Worm (Caenorhabditis elegans): ENCODE data around the gene Y66H1A.8.

Y66H1A.8 gene

DNA sequence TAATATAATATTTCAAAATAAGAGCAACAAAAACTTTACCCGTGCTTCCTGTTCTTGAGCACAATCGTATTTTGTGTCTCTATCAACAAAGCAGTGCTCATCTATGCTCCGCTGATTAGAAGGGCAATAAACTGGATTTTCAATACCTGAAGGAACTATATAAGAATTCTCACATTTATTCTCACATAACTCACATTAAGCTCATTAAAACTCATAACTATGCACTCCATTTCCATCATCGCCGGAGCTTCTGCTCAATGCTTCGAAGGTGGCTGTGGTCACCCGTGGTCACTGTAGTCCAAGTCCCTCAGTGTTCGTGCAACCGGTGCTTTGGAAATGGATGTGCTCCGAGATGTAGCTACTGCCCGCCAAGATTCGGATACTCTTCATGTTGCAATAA lies at the start of gene Y66H1A.8, which contains the start of gene M04G7.5:
Gene Y66H1A.8, minus strand, starts transcription at position 101 of the 400 bp plus-strand sequence.
Gene M04G7.5, plus strand, starts transcription at position 258 of the 400 bp plus-strand sequence.
- TF ChIP-seq spr-1 (tag; optimal IDR thresholded peaks at IDR 0.05), result no peak
- TF ChIP-seq lin-15B (tag; optimal IDR thresholded peaks at IDR 0.05), result no peak
- no peak for TF ChIP-seq Y48G9A.11 (GFP tag; IDR thresholded peaks at IDR 0.05)
- no peak for TF ChIP-seq nhr-41 (GFP tag; IDR thresholded peaks at IDR 0.05)
- no peak for TF ChIP-seq daf-19 (GFP tag; conservative IDR thresholded peaks at IDR 0.05)
- no peak for TF ChIP-seq nhr-25 (tag; optimal IDR thresholded peaks at IDR 0.05; ENCODE audit: borderline replicate concordance, insufficient read depth)
- TF ChIP-seq pha-4 (GFP tag; IDR thresholded peaks at IDR 0.05), result no peak
- TF ChIP-seq pha-4 (tag; optimal IDR thresholded peaks at IDR 0.05), result no peak
- TF ChIP-seq R02D3.7 (tag; optimal IDR thresholded peaks at IDR 0.05), result no peak
- no peak for TF ChIP-seq daf-12 (tag; optimal IDR thresholded peaks at IDR 0.05)
- TF ChIP-seq nhr-28 (tag; optimal IDR thresholded peaks at IDR 0.05), result no peak
- no peak for TF ChIP-seq Y75B8A.6 (GFP tag; IDR thresholded peaks at IDR 0.05)

DNA sequence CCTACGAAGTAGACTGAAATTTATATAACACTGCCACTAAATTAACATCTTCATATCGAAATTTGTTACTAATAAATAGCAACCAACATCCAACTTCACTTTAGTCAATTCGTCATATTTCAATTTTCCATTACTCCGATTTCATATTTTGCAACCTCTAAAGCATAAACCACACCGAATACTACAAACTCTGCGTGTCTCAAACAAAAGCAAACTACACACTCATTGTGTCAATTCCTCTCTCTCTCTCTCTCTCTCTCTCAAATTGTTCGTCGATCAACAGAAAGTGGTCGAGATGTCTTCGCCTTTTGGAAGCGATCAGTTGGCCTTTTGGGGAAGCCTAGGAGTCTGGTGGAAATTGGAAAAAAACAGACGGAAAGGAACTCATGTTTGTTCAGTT lies 49.8 kb upstream of the Y66H1A.8 start:
- TF ChIP-seq unc-62 (GFP tag; optimal IDR thresholded peaks at IDR 0.05 in 1 of 2) (peak in 1 of 2 experiments; percentile 3), unc-62 (tag; optimal IDR thresholded peaks at IDR 0.05) (no peak), dve-1 (tag; optimal IDR thresholded peaks at IDR 0.05; ENCODE audit: insufficient read depth) (no peak), snpc-4 (tag; optimal IDR thresholded peaks at IDR 0.05) (no peak), nhr-28 (tag; optimal IDR thresholded peaks at IDR 0.05) (peak; percentile 92), lin-29 (GFP tag; IDR thresholded peaks at IDR 0.05) (no peak), Y105C5A.15 (GFP tag; IDR thresholded peaks at IDR 0.05) (no peak), egl-27 (tag; optimal IDR thresholded peaks at IDR 0.05) (no peak)

DNA sequence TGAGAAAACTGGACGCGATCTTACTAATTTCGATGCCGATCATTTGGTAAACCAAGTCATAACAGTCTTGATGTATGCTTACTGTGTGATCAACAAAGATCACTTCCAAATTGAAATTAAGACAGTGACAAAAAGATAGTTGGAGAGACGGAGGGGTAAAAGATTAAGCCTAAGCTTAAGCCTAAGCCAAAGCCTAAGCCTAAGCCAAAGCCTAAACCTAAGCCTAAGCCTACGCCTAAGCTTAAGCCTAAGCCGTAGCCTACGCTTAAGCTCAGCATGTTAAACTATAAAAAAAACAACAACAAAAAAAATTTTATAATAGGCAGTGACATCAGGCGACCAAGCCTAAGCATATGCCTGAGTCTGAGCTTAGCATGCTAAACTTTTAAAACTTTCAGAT lies 42.4 kb upstream of the Y66H1A.8 start:
- TF ChIP-seq ceh-32 (tag; optimal IDR thresholded peaks at IDR 0.05; ENCODE audit: poor library complexity) (no peak), pha-4 (GFP tag; IDR thresholded peaks at IDR 0.05) (no peak), pha-4 (tag; optimal IDR thresholded peaks at IDR 0.05) (no peak), R02D3.7 (tag; optimal IDR thresholded peaks at IDR 0.05) (no peak), nhr-42 (GFP tag; IDR thresholded peaks at IDR 0.05) (no peak), spr-1 (tag; optimal IDR thresholded peaks at IDR 0.05) (no peak), F10B5.3 (tag; optimal IDR thresholded peaks at IDR 0.05) (no peak), mdt-29 (GFP tag; IDR thresholded peaks at IDR 0.05) (no peak), lin-1 (GFP tag; IDR thresholded peaks at IDR 0.05) (no peak), cey-2 (tag; optimal IDR thresholded peaks at IDR 0.05; ENCODE audit: borderline replicate concordance, insufficient read depth) (no peak), F26F4.8 (GFP tag; conservative IDR thresholded peaks at IDR 0.05) (no peak), skn-1 (tag; optimal IDR thresholded peaks at IDR 0.05) (no peak), nhr-25 (tag; optimal IDR thresholded peaks at IDR 0.05; ENCODE audit: borderline replicate concordance, insufficient read depth) (no peak), vab-7 (GFP tag; IDR thresholded peaks at IDR 0.05) (no peak), mxl-3 (GFP tag; optimal IDR thresholded peaks at IDR 0.05) (no peak), dmd-8 (GFP tag; IDR thresholded peaks at IDR 0.05) (no peak), spr-3 (GFP tag; optimal IDR thresholded peaks at IDR 0.05) (no peak), pqm-1 (tag; optimal IDR thresholded peaks at IDR 0.05) (no peak), mdl-1 (tag; optimal IDR thresholded peaks at IDR 0.05) (no peak)

DNA sequence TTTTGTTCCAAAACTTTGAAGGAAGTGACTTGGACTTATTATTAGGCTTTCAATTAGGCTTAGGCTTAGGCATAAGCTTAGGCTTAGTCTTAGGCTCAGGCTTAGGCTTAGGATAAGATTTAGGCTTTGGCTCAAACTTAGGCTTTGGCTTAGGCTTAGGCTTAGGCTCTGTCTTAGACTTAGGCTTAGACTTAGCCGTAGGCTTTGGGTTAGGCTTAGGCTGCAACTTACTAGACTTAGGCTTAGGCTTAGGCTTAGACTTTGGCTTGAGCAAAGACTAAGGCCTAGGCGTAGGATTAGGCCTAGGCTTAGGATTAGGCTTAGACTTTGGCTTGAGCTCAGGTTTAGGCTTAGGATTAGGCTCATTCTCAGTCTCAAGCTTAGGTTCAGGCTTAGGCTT lies 30.1 kb upstream of the Y66H1A.8 start:
- no peak for TF ChIP-seq dve-1 (tag; optimal IDR thresholded peaks at IDR 0.05; ENCODE audit: insufficient read depth)
- TF ChIP-seq ceh-32 (tag; optimal IDR thresholded peaks at IDR 0.05; ENCODE audit: poor library complexity), result no peak
- no peak for TF ChIP-seq Y48G9A.11 (GFP tag; IDR thresholded peaks at IDR 0.05)
- no peak for TF ChIP-seq fkh-10 (GFP tag; optimal IDR thresholded peaks at IDR 0.05)
- TF ChIP-seq ZK337.2 (GFP tag; IDR thresholded peaks at IDR 0.05), result no peak
- TF ChIP-seq hif-1 (tag; optimal IDR thresholded peaks at IDR 0.05), result no peak
- TF ChIP-seq Y105C5A.15 (GFP tag; IDR thresholded peaks at IDR 0.05), result no peak
- no peak for TF ChIP-seq mdl-1 (tag; optimal IDR thresholded peaks at IDR 0.05)
- TF ChIP-seq T20F7.1 (GFP tag; optimal IDR thresholded peaks at IDR 0.05), result no peak
- no peak for TF ChIP-seq sdz-12 (GFP tag; optimal IDR thresholded peaks at IDR 0.05)
- TF ChIP-seq dmd-9 (GFP tag; IDR thresholded peaks at IDR 0.05), result no peak
- TF ChIP-seq nhr-6 (tag; optimal IDR thresholded peaks at IDR 0.05), result no peak
- no peak for TF ChIP-seq madf-9 (GFP tag; conservative IDR thresholded peaks at IDR 0.05)
- TF ChIP-seq ztf-11 (tag; optimal IDR thresholded peaks at IDR 0.05), result no peak
- TF ChIP-seq daf-19 (GFP tag; conservative IDR thresholded peaks at IDR 0.05), result no peak
- no peak for TF ChIP-seq nhr-25 (tag; optimal IDR thresholded peaks at IDR 0.05; ENCODE audit: borderline replicate concordance, insufficient read depth)
- TF ChIP-seq lin-13 (GFP tag; optimal IDR thresholded peaks at IDR 0.05), result no peak
- no peak for TF ChIP-seq hlh-30 (tag; optimal IDR thresholded peaks at IDR 0.05; ENCODE audit: insufficient read depth)
- TF ChIP-seq lin-29 (GFP tag; IDR thresholded peaks at IDR 0.05), result no peak
